Worm (Caenorhabditis elegans): ENCODE data around the gene nhr-12.

Gene nhr-12

DNA sequence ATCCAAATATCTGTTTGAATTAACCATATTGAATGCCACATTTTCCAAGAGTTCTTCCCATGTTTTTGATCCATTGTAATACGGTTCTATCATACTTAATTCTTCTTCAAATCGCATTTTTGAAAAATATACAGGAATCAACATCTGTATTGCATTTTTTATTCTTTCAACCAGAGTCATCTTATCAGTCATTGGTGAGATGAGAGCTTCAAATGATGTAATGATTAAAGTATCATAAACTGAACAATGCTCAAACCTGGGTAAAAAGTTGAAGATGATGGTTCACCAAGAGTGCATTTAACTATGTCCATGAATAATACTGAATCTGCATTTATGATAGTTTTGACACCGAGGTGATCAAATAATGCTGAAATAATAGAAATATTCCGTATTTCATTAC is 20.0 kb upstream of the nhr-12 start:
- TF ChIP-seq fos-1 (tag; optimal IDR thresholded peaks at IDR 0.05) = peak; percentile 16
- peak; percentile 62 for TF ChIP-seq nhr-129 (tag; optimal IDR thresholded peaks at IDR 0.05)
- TF ChIP-seq sma-3 (GFP tag; optimal IDR thresholded peaks at IDR 0.05) = no peak
- no peak for TF ChIP-seq blmp-1 (tag; optimal IDR thresholded peaks at IDR 0.05; ENCODE audit: insufficient read depth)
- TF ChIP-seq dmd-4 (tag; optimal IDR thresholded peaks at IDR 0.05) = no peak
- TF ChIP-seq F13H6.1 (tag; optimal IDR thresholded peaks at IDR 0.05) = no peak
- no peak for TF ChIP-seq nhr-237 (tag; optimal IDR thresholded peaks at IDR 0.05)

DNA sequence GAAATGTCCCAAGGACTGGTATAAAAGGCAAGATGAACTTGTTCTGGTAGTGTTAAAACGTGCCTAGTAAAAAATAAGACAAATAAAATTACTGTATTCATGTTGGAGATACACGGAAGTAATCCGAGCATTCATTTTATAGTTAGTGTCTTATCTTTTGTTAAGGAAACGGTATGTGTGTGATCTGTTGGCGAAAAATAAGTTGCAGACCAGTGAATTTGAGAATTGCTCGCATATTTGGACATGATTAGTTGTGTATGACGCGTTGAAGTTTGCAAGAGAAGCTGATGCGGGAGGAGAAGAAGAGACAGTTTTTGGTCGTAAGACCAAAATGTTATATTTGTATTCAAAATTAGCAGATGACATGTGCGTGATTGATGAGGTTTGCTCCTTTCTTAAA is 18.1 kb upstream of the nhr-12 start, which contains the start of gene C08B6.14:
Gene C08B6.14, minus strand, starts transcription at position 101 of the 400 bp plus-strand sequence.
- TF ChIP-seq lin-13 (GFP tag; optimal IDR thresholded peaks at IDR 0.05) = no peak
- no peak for TF ChIP-seq sma-9 (GFP tag; optimal IDR thresholded peaks at IDR 0.05)
- TF ChIP-seq sma-9 (tag; optimal IDR thresholded peaks at IDR 0.05) = no peak
- TF ChIP-seq unc-39 (tag; optimal IDR thresholded peaks at IDR 0.05) = no peak
- TF ChIP-seq zag-1 (tag; optimal IDR thresholded peaks at IDR 0.05) = no peak

DNA sequence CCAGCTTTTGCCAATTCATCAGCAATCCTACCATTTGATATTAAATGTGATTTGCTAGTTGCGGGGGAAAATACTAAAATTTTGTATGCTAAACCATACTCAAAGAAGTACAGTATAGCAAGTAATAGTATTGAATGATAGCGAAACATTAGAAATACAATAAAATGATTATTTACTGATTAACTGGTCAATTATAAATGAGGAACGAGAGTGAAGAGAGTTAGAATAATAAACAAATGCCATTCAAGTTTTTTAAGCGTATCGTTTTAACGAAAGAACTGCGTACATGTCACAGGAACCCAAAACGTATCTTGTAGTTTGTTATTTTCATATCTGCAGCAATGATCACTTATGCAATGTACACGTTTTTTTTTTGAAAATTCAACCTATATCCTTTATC is 14.6 kb upstream of the nhr-12 start, which contains the start of gene ugt-47:
Gene ugt-47, minus strand, starts transcription at position 169 of the 400 bp plus-strand sequence.
- no peak for TF ChIP-seq nhr-23 (tag; optimal IDR thresholded peaks at IDR 0.05)
- TF ChIP-seq ama-1 (optimal IDR thresholded peaks at IDR 0.05) = no peak
- TF ChIP-seq unc-55 (GFP tag; optimal IDR thresholded peaks at IDR 0.05) = no peak
- no peak for TF ChIP-seq elt-1 (tag; optimal IDR thresholded peaks at IDR 0.05)
- no peak for TF ChIP-seq mdl-1 (tag; optimal IDR thresholded peaks at IDR 0.05)
- no peak for TF ChIP-seq C34F6.9 (tag; optimal IDR thresholded peaks at IDR 0.05)
- TF ChIP-seq sem-4 (tag; optimal IDR thresholded peaks at IDR 0.05) = no peak
- TF ChIP-seq nhr-21 (tag; optimal IDR thresholded peaks at IDR 0.05) = no peak

DNA sequence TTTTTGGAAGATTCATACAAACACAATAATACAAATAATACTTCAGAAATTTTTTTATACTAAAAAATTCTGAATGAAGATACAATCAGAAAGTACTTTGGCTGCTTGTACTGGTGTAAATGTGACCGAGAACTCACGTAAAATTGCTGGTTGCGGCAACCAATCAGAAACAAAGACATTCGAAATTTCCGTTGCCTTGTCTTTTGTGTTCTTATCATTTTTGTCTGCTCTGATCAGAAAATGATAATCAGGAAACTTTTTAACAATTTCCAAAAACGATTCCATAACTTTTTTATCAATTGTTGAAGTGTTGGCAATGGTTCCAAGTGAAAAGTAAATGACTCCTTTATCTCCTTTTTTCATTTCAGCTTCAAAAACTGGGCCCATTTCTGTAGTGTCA is 13.1 kb upstream of the nhr-12 start:
- TF ChIP-seq nhr-10 (tag; optimal IDR thresholded peaks at IDR 0.05) (no peak), ztf-4 (tag; optimal IDR thresholded peaks at IDR 0.05) (no peak), nhr-21 (tag; optimal IDR thresholded peaks at IDR 0.05) (no peak), nhr-25 (tag; optimal IDR thresholded peaks at IDR 0.05) (no peak), egl-27 (tag; optimal IDR thresholded peaks at IDR 0.05) (no peak), F13H6.1 (tag; optimal IDR thresholded peaks at IDR 0.05) (no peak), nhr-77 (tag; optimal IDR thresholded peaks at IDR 0.05) (no peak), unc-55 (GFP tag; optimal IDR thresholded peaks at IDR 0.05) (no peak), skn-1 (tag; optimal IDR thresholded peaks at IDR 0.05) (no peak), mdl-1 (tag; optimal IDR thresholded peaks at IDR 0.05) (no peak), lin-39 (tag; optimal IDR thresholded peaks at IDR 0.05) (no peak), fos-1 (tag; optimal IDR thresholded peaks at IDR 0.05) (peak; percentile 83), ama-1 (optimal IDR thresholded peaks at IDR 0.05) (no peak), blmp-1 (tag; optimal IDR thresholded peaks at IDR 0.05; ENCODE audit: insufficient read depth) (no peak), sem-4 (tag; optimal IDR thresholded peaks at IDR 0.05) (no peak), lin-11 (tag; optimal IDR thresholded peaks at IDR 0.05) (no peak), nhr-6 (tag; optimal IDR thresholded peaks at IDR 0.05) (no peak), crh-2 (tag; optimal IDR thresholded peaks at IDR 0.05) (peak; percentile 32), gmeb-1 (tag; optimal IDR thresholded peaks at IDR 0.05) (peak; percentile 33), aly-2 (tag; optimal IDR thresholded peaks at IDR 0.05) (no peak), elt-3 (tag; optimal IDR thresholded peaks at IDR 0.05) (no peak), zag-1 (tag; optimal IDR thresholded peaks at IDR 0.05) (no peak), ceh-16 (tag; optimal IDR thresholded peaks at IDR 0.05) (no peak), peb-1 (tag; optimal IDR thresholded peaks at IDR 0.05) (no peak)

DNA sequence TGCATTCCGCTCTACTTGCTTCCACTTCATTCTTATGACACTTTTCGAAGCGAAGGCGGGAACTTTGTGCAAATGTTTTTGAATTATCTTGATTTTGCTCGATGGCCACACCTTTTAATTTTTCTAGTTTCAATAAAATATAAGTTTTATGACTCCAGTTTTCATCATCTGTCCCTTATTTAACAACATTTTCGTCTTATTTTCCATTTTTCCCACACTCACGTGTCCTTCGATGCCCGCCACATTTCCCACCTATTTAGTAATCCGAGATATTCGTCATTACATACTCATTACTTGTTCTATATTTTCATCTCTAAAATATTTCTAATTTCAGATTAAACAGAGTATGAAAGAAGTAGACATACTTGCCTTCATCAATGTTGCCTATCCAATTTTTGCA is 10.5 kb upstream of the nhr-12 start, which contains the start of gene srd-49:
Gene srd-49, plus strand, starts transcription at position 301 of the 400 bp plus-strand sequence.
- no peak for TF ChIP-seq zag-1 (tag; optimal IDR thresholded peaks at IDR 0.05)
- TF ChIP-seq dmd-4 (tag; optimal IDR thresholded peaks at IDR 0.05) = no peak
- TF ChIP-seq ZK546.5 (tag; optimal IDR thresholded peaks at IDR 0.05) = no peak
- TF ChIP-seq gmeb-1 (tag; optimal IDR thresholded peaks at IDR 0.05) = no peak
- TF ChIP-seq lin-13 (GFP tag; optimal IDR thresholded peaks at IDR 0.05) = no peak

Measured in whole organism, L2 larva.